Fruit fly (Drosophila melanogaster) Kc167 (cell line): ENCODE measurements around the gene Vps15.

Experiments used
- Myc ChIP-seq: fragments of >200 bp; optimal IDR thresholded peaks from 2 replicates; lab custom pipeline; 2017; ENCODE audit warnings: missing external identifiers
- Sin3A ChIP-seq: fragments of >200 bp; optimal IDR thresholded peaks from 2 replicates; lab custom pipeline; 2018; ENCODE audit warnings: missing external identifiers
- h ChIP-seq: fragments of >200 bp; optimal IDR thresholded peaks from 3 replicates; lab custom pipeline; 2018; ENCODE audit warnings: missing external identifiers
- insv ChIP-seq: fragments of >200 bp; optimal IDR thresholded peaks from 3 replicates; lab custom pipeline; 2018; ENCODE audit warnings: missing external identifiers
- psq ChIP-seq: fragments of >200 bp; optimal IDR thresholded peaks from 2 replicates; lab custom pipeline; 2017; ENCODE audit warnings: missing external identifiers
- ttk ChIP-seq: sonication (Bioruptor generic); optimal IDR thresholded peaks from 2 replicates; lab custom pipeline; 2017; ENCODE audit warnings: missing external identifiers

DNA sequence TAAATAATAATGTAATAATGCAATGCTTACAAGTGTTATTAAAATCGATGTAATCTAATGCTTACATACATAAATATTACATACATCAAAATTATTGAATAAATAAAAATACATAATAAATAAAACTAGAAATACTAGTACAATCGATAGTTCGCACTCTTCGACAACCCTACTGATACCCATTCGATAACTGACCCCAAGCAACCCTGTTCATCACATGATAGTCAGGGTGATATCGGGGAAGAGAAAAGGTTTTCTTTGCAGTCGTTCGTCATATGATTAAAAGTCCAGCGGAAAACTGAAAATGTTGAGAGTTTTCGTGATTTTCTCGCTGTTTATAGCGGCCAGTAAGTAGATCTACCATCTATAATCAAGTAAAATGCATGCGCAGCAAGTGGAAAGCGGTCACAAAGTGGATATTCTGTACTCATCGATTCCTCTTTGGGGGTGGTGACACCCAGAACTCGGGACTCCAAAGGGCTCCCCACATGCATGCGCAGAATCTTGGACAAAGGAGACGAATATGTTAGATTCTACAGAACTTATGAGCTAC, 14.8 kb upstream of the Vps15 start, which contains the start of gene ATP6AP2:
- TF ChIP-seq psq (lab: Kevin White, UChicago) = no peak
- no peak for TF ChIP-seq h (lab: Kevin White, UChicago)
- TF ChIP-seq Sin3A (lab: Kevin White, UChicago) = no peak
- no peak for TF ChIP-seq ttk (lab: Kevin White, UChicago)
- TF ChIP-seq Myc (lab: Kevin White, UChicago) = no peak
- no peak for TF ChIP-seq insv (lab: Kevin White, UChicago)
